Worm (Caenorhabditis elegans) whole organism, late embryonic: ENCODE measurements around the gene timm-17B.1.

Experiments used
- C38D4.7 ChIP-seq: fragments of 200-800 bp; sonication (Bioruptor generic); optimal IDR thresholded peaks from 2 replicates; lab custom pipeline; 2018; ENCODE audit warnings: mild to moderate bottlenecking, missing genetic modification characterization, moderate library complexity, missing compliant biosample characterization
- K09A11.1 ChIP-seq: sonication (generic microtip); optimal IDR thresholded peaks from 2 replicates; lab custom pipeline; 2017; ENCODE audit warnings: antibody characterized with exemption, mild to moderate bottlenecking, missing genetic modification characterization, missing compliant biosample characterization; ENCODE audit not compliant: insufficient read depth
- T23F11.4 ChIP-seq: fragments of 200-800 bp; sonication (Bioruptor generic); optimal IDR thresholded peaks from 2 replicates; lab custom pipeline; 2018; ENCODE audit warnings: mild to moderate bottlenecking, missing genetic modification characterization, missing compliant biosample characterization
- Y22D7AL.16 ChIP-seq: sonication (generic microtip); optimal IDR thresholded peaks from 2 replicates; lab custom pipeline; 2016; ENCODE audit warnings: missing genetic modification characterization, missing compliant biosample characterization
- ahr-1 ChIP-seq: sonication (generic microtip); optimal IDR thresholded peaks from 2 replicates; lab custom pipeline; 2016; ENCODE audit warnings: missing genetic modification characterization, missing compliant biosample characterization
- ama-1 ChIP-seq: fragments of 150-350 bp; optimal IDR thresholded peaks from 2 replicates; lab custom pipeline; 2014
- ceh-14 ChIP-seq: sonication (generic microtip); optimal IDR thresholded peaks from 2 replicates; lab custom pipeline; 2016; ENCODE audit warnings: missing genotype, missing genetic modification characterization, missing compliant biosample characterization
- ceh-22 ChIP-seq: sonication (generic microtip); optimal IDR thresholded peaks from 2 replicates; lab custom pipeline; 2017; ENCODE audit warnings: missing biosample characterization, missing genetic modification characterization
- ceh-24 ChIP-seq: sonication (generic microtip); optimal IDR thresholded peaks from 2 replicates; lab custom pipeline; 2016; ENCODE audit warnings: mild to moderate bottlenecking, missing genetic modification characterization, missing compliant biosample characterization
- ceh-30 ChIP-seq: fragments of 150-350 bp; optimal IDR thresholded peaks from 2 replicates; lab custom pipeline; 2014; ENCODE audit warnings: missing biosample characterization, missing genetic modification characterization
- ceh-45 ChIP-seq: fragments of 200-800 bp; sonication (Bioruptor generic); IDR thresholded peaks from 2 replicates; pipeline ENCODE4 v1.3.6; 2022; ENCODE audit warnings: missing genetic modification reagents, missing genetic modification characterization, missing compliant biosample characterization
- ceh-6 ChIP-seq: fragments of 200-800 bp; sonication (Bioruptor generic); optimal IDR thresholded peaks from 2 replicates; lab custom pipeline; 2018; ENCODE audit warnings: mild to moderate bottlenecking, missing genetic modification characterization, missing compliant biosample characterization
- dve-1 ChIP-seq: sonication (generic microtip); optimal IDR thresholded peaks from 2 replicates; lab custom pipeline; 2017; ENCODE audit warnings: antibody characterized with exemption, mild to moderate bottlenecking, missing genetic modification characterization, missing compliant biosample characterization
- elt-2 ChIP-seq: sonication (generic microtip); optimal IDR thresholded peaks from 2 replicates; lab custom pipeline; 2016; ENCODE audit warnings: missing genetic modification reagents, missing genetic modification characterization, missing compliant biosample characterization
- elt-4 ChIP-seq: sonication (generic microtip); optimal IDR thresholded peaks from 2 replicates; lab custom pipeline; 2016; ENCODE audit warnings: missing genetic modification characterization, missing compliant biosample characterization
- ets-4 ChIP-seq: sonication (generic microtip); optimal IDR thresholded peaks from 2 replicates; lab custom pipeline; 2016; ENCODE audit warnings: missing genetic modification characterization, missing compliant biosample characterization
- eyg-1 ChIP-seq: sonication (generic microtip); optimal IDR thresholded peaks from 2 replicates; lab custom pipeline; 2016; ENCODE audit warnings: missing genotype, missing genetic modification characterization, missing compliant biosample characterization
- fkh-6 ChIP-seq: sonication (generic microtip); optimal IDR thresholded peaks from 2 replicates; lab custom pipeline; 2016; ENCODE audit warnings: missing genetic modification characterization, missing compliant biosample characterization
- gmeb-2 ChIP-seq: sonication (generic microtip); optimal IDR thresholded peaks from 2 replicates; lab custom pipeline; 2016; ENCODE audit warnings: missing genetic modification characterization, inconsistent platforms, missing compliant biosample characterization
- hlh-15 ChIP-seq: sonication (generic microtip); optimal IDR thresholded peaks from 2 replicates; lab custom pipeline; 2016; ENCODE audit warnings: missing genetic modification characterization, missing compliant biosample characterization
- hlh-30 ChIP-seq: sonication (generic microtip); optimal IDR thresholded peaks from 2 replicates; lab custom pipeline; 2017; ENCODE audit warnings: antibody characterized with exemption, missing genetic modification characterization, missing compliant biosample characterization; ENCODE audit not compliant: insufficient read depth
- hlh-8 ChIP-seq: sonication (generic microtip); optimal IDR thresholded peaks from 2 replicates; lab custom pipeline; 2016; ENCODE audit warnings: missing genotype, missing genetic modification characterization, missing compliant biosample characterization
- madf-2 ChIP-seq: sonication (generic microtip); optimal IDR thresholded peaks from 2 replicates; lab custom pipeline; 2017; ENCODE audit warnings: missing genetic modification characterization, missing compliant biosample characterization
- nfya-1 ChIP-seq: sonication (generic microtip); optimal IDR thresholded peaks from 2 replicates; lab custom pipeline; 2017; ENCODE audit warnings: missing genetic modification characterization, mild to moderate bottlenecking, missing compliant biosample characterization, antibody characterized with exemption, moderate library complexity
- nhr-11 ChIP-seq: fragments of 150-350 bp; optimal IDR thresholded peaks from 2 replicates; lab custom pipeline; 2014; ENCODE audit warnings: missing biosample characterization, missing genetic modification characterization
- npax-4 ChIP-seq: sonication (generic microtip); optimal IDR thresholded peaks from 2 replicates; lab custom pipeline; 2016; ENCODE audit warnings: missing genetic modification characterization, missing compliant biosample characterization
- pag-3 ChIP-seq: sonication (generic microtip); optimal IDR thresholded peaks from 2 replicates; lab custom pipeline; 2016; ENCODE audit warnings: missing compliant biosample characterization, missing genetic modification characterization, borderline replicate concordance
- pat-9 ChIP-seq: fragments of 200-800 bp; sonication (Bioruptor generic); optimal IDR thresholded peaks from 2 replicates; lab custom pipeline; 2018; ENCODE audit warnings: mild to moderate bottlenecking, missing genetic modification characterization, moderate library complexity, missing compliant biosample characterization
- pha-4 ChIP-seq: fragments of 150-350 bp; optimal IDR thresholded peaks from 2 replicates; lab custom pipeline; 2018; ENCODE audit warnings: missing biosample characterization, missing genetic modification reagents, missing genetic modification characterization
- pqm-1 ChIP-seq: sonication (generic microtip); optimal IDR thresholded peaks from 2 replicates; lab custom pipeline; 2016; ENCODE audit warnings: missing genetic modification characterization, missing compliant biosample characterization
- sox-2 ChIP-seq: fragments of 200-800 bp; sonication (Bioruptor generic); IDR thresholded peaks from 2 replicates; pipeline ENCODE4 v1.3.6; 2022; ENCODE audit warnings: missing genetic modification reagents, missing genetic modification characterization, missing compliant biosample characterization
- sox-4 ChIP-seq: sonication (generic microtip); optimal IDR thresholded peaks from 2 replicates; lab custom pipeline; 2017; ENCODE audit warnings: mild to moderate bottlenecking, missing genetic modification characterization, inconsistent platforms, missing compliant biosample characterization
- tbx-7 ChIP-seq: sonication (generic microtip); optimal IDR thresholded peaks from 2 replicates; lab custom pipeline; 2016; ENCODE audit warnings: missing genotype, missing genetic modification characterization, missing compliant biosample characterization
- ttx-3 ChIP-seq: sonication (generic microtip); optimal IDR thresholded peaks from 2 replicates; lab custom pipeline; 2016; ENCODE audit warnings: missing genetic modification reagents, missing genetic modification characterization, missing compliant biosample characterization
- unc-55 ChIP-seq: sonication (generic microtip); optimal IDR thresholded peaks from 2 replicates; lab custom pipeline; 2017; ENCODE audit warnings: missing biosample characterization, missing genetic modification reagents, missing genetic modification characterization
- ztf-16 ChIP-seq: sonication (generic microtip); optimal IDR thresholded peaks from 2 replicates; lab custom pipeline; 2017; ENCODE audit warnings: missing genetic modification characterization, missing compliant biosample characterization

The timm-17B.1 gene

ce11 chrIV:4780129-4780528, 34.8 kb upstream of the timm-17B.1 start, which contains the start of gene set-15:
TSS of gene set-15 (minus strand) at chrIV:4780229.
- TF ChIP-seq ahr-1 (tag; lab: Kevin White, UChicago) (no peak), dve-1 (tag; lab: Kevin White, UChicago) (no peak), ama-1 (lab: Kevin White, UChicago) (no peak), ceh-14 (no peak), ceh-22 (tag; lab: Kevin White, UChicago) (no peak), eyg-1 (tag; lab: Kevin White, UChicago) (no peak), Y22D7AL.16 (tag; lab: Kevin White, UChicago) (no peak), pqm-1 (tag; lab: Kevin White, UChicago) (no peak), nhr-11 (no peak), sox-4 (tag; lab: Kevin White, UChicago) (no peak), T23F11.4 (GFP tag; lab: Kevin White, UChicago) (no peak), ceh-6 (GFP tag; lab: Kevin White, UChicago) (no peak), ceh-30 (tag; lab: Kevin White, UChicago) (no peak), tbx-7 (no peak), sox-2 (GFP tag; lab: Robert Waterston, UW) (no peak), elt-2 (tag; lab: Kevin White, UChicago) (no peak), hlh-30 (no peak), hlh-8 (tag; lab: Kevin White, UChicago) (no peak), madf-2 (tag; lab: Kevin White, UChicago) (no peak)
- TF ChIP-seq, all 69 proteins: peak for 0

ce11 chrIV:4776501-4776900, 31.2 kb upstream of the timm-17B.1 start:
- TF ChIP-seq C38D4.7 (GFP tag; lab: Kevin White, UChicago) (no peak), nfya-1 (peak; percentile 96), pqm-1 (tag; lab: Kevin White, UChicago) (no peak)

DNA sequence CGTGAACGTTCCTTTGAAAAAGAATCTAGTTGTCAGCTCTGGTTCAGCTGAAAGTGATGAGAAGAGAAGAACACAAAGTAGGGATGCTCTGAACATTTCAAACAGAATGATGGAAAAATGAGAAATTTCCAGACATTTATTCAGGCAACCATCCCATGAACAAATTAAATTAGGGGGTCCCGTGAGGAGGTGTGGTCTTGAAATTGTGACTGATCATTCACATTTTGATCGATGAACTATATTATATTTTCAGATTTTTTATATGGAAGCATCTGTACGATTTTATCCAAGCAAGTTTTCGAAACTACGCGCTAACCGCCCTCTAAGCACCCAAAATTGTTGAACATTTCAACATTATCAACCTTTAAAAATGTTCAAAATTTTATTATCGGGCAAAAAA, 30.7 kb upstream of the timm-17B.1 start, which contains the start of gene R11E3.19:
Gene R11E3.19 (minus strand): TSS at position 101 of the 400 bp plus-strand sequence.
- TF ChIP-seq hlh-30 (no peak), elt-4 (tag; lab: Kevin White, UChicago) (no peak), npax-4 (no peak), ztf-16 (tag; lab: Kevin White, UChicago) (no peak), pag-3 (tag; lab: Kevin White, UChicago) (no peak), fkh-6 (tag; lab: Kevin White, UChicago) (no peak), pha-4 (no peak), hlh-15 (no peak), tbx-7 (no peak), K09A11.1 (tag; lab: Kevin White, UChicago) (no peak)

DNA sequence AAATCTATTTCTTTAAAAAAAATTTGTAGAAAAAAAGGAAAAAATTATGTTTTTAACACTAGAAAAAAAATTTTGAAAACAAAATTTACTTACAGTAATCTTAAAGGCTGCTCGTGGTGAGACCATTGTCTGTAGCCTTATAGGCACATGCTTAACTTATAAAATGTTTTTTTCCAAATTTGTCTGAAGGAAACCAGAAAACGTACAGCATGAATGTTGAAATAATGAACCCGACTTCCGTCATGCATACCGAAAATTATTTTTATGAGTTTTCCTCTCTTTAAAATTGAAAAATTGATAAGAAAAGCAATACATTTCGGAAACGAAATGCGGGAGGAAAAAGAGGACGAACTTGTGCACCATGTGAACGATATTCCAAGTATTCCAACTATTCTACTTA, 26.5 kb upstream of the timm-17B.1 start, which contains the start of gene R11E3.2:
Gene R11E3.2 (plus strand): TSS at position 301 of the 400 bp plus-strand sequence.
- no peak for TF ChIP-seq ceh-45 (GFP tag; lab: Robert Waterston, UW)
- no peak for TF ChIP-seq elt-4 (tag; lab: Kevin White, UChicago)
- TF ChIP-seq, all 69 proteins: peak for 0

DNA sequence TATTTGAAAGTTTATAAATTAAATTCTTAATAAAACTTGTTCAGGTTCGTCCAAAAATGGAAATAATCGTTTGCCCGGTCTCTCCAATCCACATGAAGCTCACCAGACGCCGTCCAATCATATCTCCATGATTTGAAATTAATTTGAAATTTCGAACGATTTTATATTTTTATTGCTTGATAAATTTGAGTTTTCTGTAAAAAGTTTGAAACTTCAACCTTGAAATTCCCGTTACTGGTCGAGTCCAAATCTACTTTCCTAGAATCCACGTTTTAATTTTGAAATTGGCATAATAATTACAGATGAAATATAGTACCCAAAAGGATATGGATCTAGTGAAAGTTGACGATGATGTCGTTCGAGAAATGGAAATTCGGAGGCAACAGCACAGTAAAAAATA, 19.1 kb upstream of the timm-17B.1 start, which contains the start of gene npp-26:
Gene npp-26 (plus strand): TSS at position 301 of the 400 bp plus-strand sequence.
- no peak for TF ChIP-seq ets-4 (tag; lab: Kevin White, UChicago)
- no peak for TF ChIP-seq gmeb-2 (tag; lab: Kevin White, UChicago)
- TF ChIP-seq madf-2 (tag; lab: Kevin White, UChicago): no peak
- TF ChIP-seq Y22D7AL.16 (tag; lab: Kevin White, UChicago): no peak
- no peak for TF ChIP-seq elt-2 (tag; lab: Kevin White, UChicago)
- TF ChIP-seq elt-4 (tag; lab: Kevin White, UChicago): no peak
- TF ChIP-seq ttx-3 (tag; lab: Kevin White, UChicago): no peak
- TF ChIP-seq ceh-24 (tag; lab: Kevin White, UChicago): no peak
- TF ChIP-seq pat-9 (tag; lab: Kevin White, UChicago): no peak
- no peak for TF ChIP-seq unc-55
- TF ChIP-seq sox-4 (tag; lab: Kevin White, UChicago): no peak
- TF ChIP-seq C38D4.7 (GFP tag; lab: Kevin White, UChicago): no peak
- no peak for TF ChIP-seq ceh-45 (GFP tag; lab: Robert Waterston, UW)
